Worm (Caenorhabditis elegans): ENCODE data around the gene clp-7.

clp-7 gene

ce11 chrIV:1452480-1452879 is 6.7 kb upstream of the clp-7 start:
- TF ChIP-seq nhr-12 (tag; optimal IDR thresholded peaks at IDR 0.05): no peak
- no peak for TF ChIP-seq drap-1 (GFP tag; optimal IDR thresholded peaks at IDR 0.05)
- no peak for TF ChIP-seq hlh-1 (tag; optimal IDR thresholded peaks at IDR 0.05)
- no peak for TF ChIP-seq nhr-28 (tag; optimal IDR thresholded peaks at IDR 0.05)
- TF ChIP-seq ces-1 (GFP tag; optimal IDR thresholded peaks at IDR 0.05): no peak
- no peak for TF ChIP-seq sem-2 (GFP tag; optimal IDR thresholded peaks at IDR 0.05)
- no peak for TF ChIP-seq M03D4.4 (tag; optimal IDR thresholded peaks at IDR 0.05)
- no peak for TF ChIP-seq snpc-4 (tag; optimal IDR thresholded peaks at IDR 0.05)
- TF ChIP-seq cnd-1 (tag; optimal IDR thresholded peaks at IDR 0.05): no peak
- no peak for TF ChIP-seq blmp-1 (tag; optimal IDR thresholded peaks at IDR 0.05)
- TF ChIP-seq ceh-43 (GFP tag; optimal IDR thresholded peaks at IDR 0.05): no peak
- TF ChIP-seq elt-3 (tag; optimal IDR thresholded peaks at IDR 0.05): no peak
- TF ChIP-seq mls-2 (tag; optimal IDR thresholded peaks at IDR 0.05): no peak
- TF ChIP-seq ceh-39 (tag; optimal IDR thresholded peaks at IDR 0.05): no peak
- TF ChIP-seq zip-8 (tag; optimal IDR thresholded peaks at IDR 0.05): no peak
- TF ChIP-seq ceh-83 (GFP tag; optimal IDR thresholded peaks at IDR 0.05): no peak
- no peak for TF ChIP-seq ham-2 (GFP tag; optimal IDR thresholded peaks at IDR 0.05)

- TF ChIP-seq ces-1 (GFP tag; optimal IDR thresholded peaks at IDR 0.05) (no peak), ceh-39 (tag; optimal IDR thresholded peaks at IDR 0.05) (no peak), ceh-43 (GFP tag; optimal IDR thresholded peaks at IDR 0.05) (no peak), ztf-11 (tag; optimal IDR thresholded peaks at IDR 0.05) (no peak), blmp-1 (tag; optimal IDR thresholded peaks at IDR 0.05) (no peak), nhr-28 (tag; optimal IDR thresholded peaks at IDR 0.05) (no peak), M03D4.4 (tag; optimal IDR thresholded peaks at IDR 0.05) (no peak), nhr-237 (tag; optimal IDR thresholded peaks at IDR 0.05) (no peak), bed-3 (GFP tag; optimal IDR thresholded peaks at IDR 0.05) (no peak), unc-120 (tag; optimal IDR thresholded peaks at IDR 0.05; ENCODE audit: poor library complexity, severe bottlenecking) (no peak)
Measured at ce11 chrIV:1443997-1444678, 1.6 kb downstream of the clp-7 start.

- TF ChIP-seq sptf-1 (tag; optimal IDR thresholded peaks at IDR 0.05) (no peak), ceh-39 (tag; optimal IDR thresholded peaks at IDR 0.05) (no peak), ceh-43 (GFP tag; optimal IDR thresholded peaks at IDR 0.05) (no peak), mep-1 (tag; optimal IDR thresholded peaks at IDR 0.05) (no peak), flh-1 (GFP tag; optimal IDR thresholded peaks at IDR 0.05) (no peak), M03D4.4 (tag; optimal IDR thresholded peaks at IDR 0.05) (no peak)
Measured at ce11 chrIV:1443514-1443913, 2.3 kb downstream of the clp-7 start.

ce11 chrIV:1437625-1438024 is 8.1 kb downstream of the clp-7 start:
- TF ChIP-seq pha-4 (tag; optimal IDR thresholded peaks at IDR 0.05) (no peak), mab-5 (tag; optimal IDR thresholded peaks at IDR 0.05) (no peak), bed-3 (GFP tag; optimal IDR thresholded peaks at IDR 0.05) (no peak), ces-1 (GFP tag; optimal IDR thresholded peaks at IDR 0.05) (no peak), ceh-39 (tag; optimal IDR thresholded peaks at IDR 0.05) (no peak), nhr-76 (tag; optimal IDR thresholded peaks at IDR 0.05) (no peak), snpc-4 (tag; optimal IDR thresholded peaks at IDR 0.05) (no peak), ztf-11 (tag; optimal IDR thresholded peaks at IDR 0.05) (no peak), mep-1 (tag; optimal IDR thresholded peaks at IDR 0.05) (no peak), unc-120 (tag; optimal IDR thresholded peaks at IDR 0.05; ENCODE audit: poor library complexity, severe bottlenecking) (no peak), nhr-237 (tag; optimal IDR thresholded peaks at IDR 0.05) (no peak), elt-3 (tag; optimal IDR thresholded peaks at IDR 0.05) (no peak), ham-2 (GFP tag; optimal IDR thresholded peaks at IDR 0.05) (no peak), drap-1 (GFP tag; optimal IDR thresholded peaks at IDR 0.05) (no peak), cnd-1 (tag; optimal IDR thresholded peaks at IDR 0.05) (no peak), zip-8 (tag; optimal IDR thresholded peaks at IDR 0.05) (no peak), lin-13 (tag; optimal IDR thresholded peaks at IDR 0.05) (no peak)

- TF ChIP-seq unc-39 (tag; optimal IDR thresholded peaks at IDR 0.05) (no peak), flh-1 (GFP tag; optimal IDR thresholded peaks at IDR 0.05) (no peak)
Measured at ce11 chrIV:1435159-1435558, 10.6 kb downstream of the clp-7 start.

ce11 chrIV:1434554-1435089 is 11.1 kb downstream of the clp-7 start, which contains the start of gene clp-6:
Gene clp-6 (minus strand): TSS chrIV:1435039.
- TF ChIP-seq mab-5 (tag; optimal IDR thresholded peaks at IDR 0.05) (no peak), nhr-28 (tag; optimal IDR thresholded peaks at IDR 0.05) (no peak), drap-1 (GFP tag; optimal IDR thresholded peaks at IDR 0.05) (no peak), mls-2 (tag; optimal IDR thresholded peaks at IDR 0.05) (no peak), ces-1 (GFP tag; optimal IDR thresholded peaks at IDR 0.05) (no peak), bed-3 (GFP tag; optimal IDR thresholded peaks at IDR 0.05) (no peak), cnd-1 (tag; optimal IDR thresholded peaks at IDR 0.05) (no peak), unc-120 (tag; optimal IDR thresholded peaks at IDR 0.05; ENCODE audit: poor library complexity, severe bottlenecking) (no peak), unc-39 (tag; optimal IDR thresholded peaks at IDR 0.05) (no peak), sptf-1 (tag; optimal IDR thresholded peaks at IDR 0.05) (no peak), lin-13 (tag; optimal IDR thresholded peaks at IDR 0.05) (no peak), ceh-83 (GFP tag; optimal IDR thresholded peaks at IDR 0.05) (no peak), elt-1 (tag; optimal IDR thresholded peaks at IDR 0.05; ENCODE audit: borderline replicate concordance, insufficient read depth) (no peak), ztf-11 (tag; optimal IDR thresholded peaks at IDR 0.05) (no peak), ham-2 (GFP tag; optimal IDR thresholded peaks at IDR 0.05) (no peak), elt-3 (tag; optimal IDR thresholded peaks at IDR 0.05) (no peak)
